Worm (Caenorhabditis elegans) whole organism, L3 larva: ENCODE data around the gene tag-196.

Experiments
- egl-27 ChIP-seq: sonication (generic microtip); optimal IDR thresholded peaks from 4 replicates; lab custom pipeline; 2017; ENCODE audit warnings: missing biosample characterization, missing genetic modification reagents, missing genetic modification characterization
- elt-3 ChIP-seq, 3 experiments: fragments of 150-350 bp in 1 of 3; sonication (generic microtip) in 2 of 3; optimal IDR thresholded peaks; 2 replicates in 2 of 3; 4 replicates in 1 of 3; lab custom pipeline; 2014 to 2017; ENCODE audit warnings: missing biosample characterization in 3 of 3, missing genetic modification characterization in 3 of 3
- fkh-2 ChIP-seq: fragments of 150-350 bp; optimal IDR thresholded peaks from 2 replicates; lab custom pipeline; 2014; ENCODE audit warnings: missing biosample characterization, missing genetic modification reagents, missing genetic modification characterization
- nhr-237 ChIP-seq: fragments of 150-350 bp; optimal IDR thresholded peaks from 2 replicates; lab custom pipeline; 2014; ENCODE audit warnings: missing biosample characterization, missing genetic modification characterization
- pqm-1 ChIP-seq: fragments of 150-350 bp; optimal IDR thresholded peaks from 2 replicates; lab custom pipeline; 2017; ENCODE audit warnings: missing biosample characterization, missing genetic modification characterization, inconsistent platforms
- skn-1 ChIP-seq: fragments of 150-350 bp; optimal IDR thresholded peaks from 2 replicates; lab custom pipeline; 2014; ENCODE audit warnings: missing biosample characterization, missing genetic modification characterization
- zag-1 ChIP-seq: fragments of 150-350 bp; optimal IDR thresholded peaks from 2 replicates; lab custom pipeline; 2014; ENCODE audit warnings: missing biosample characterization, missing genetic modification characterization

DNA sequence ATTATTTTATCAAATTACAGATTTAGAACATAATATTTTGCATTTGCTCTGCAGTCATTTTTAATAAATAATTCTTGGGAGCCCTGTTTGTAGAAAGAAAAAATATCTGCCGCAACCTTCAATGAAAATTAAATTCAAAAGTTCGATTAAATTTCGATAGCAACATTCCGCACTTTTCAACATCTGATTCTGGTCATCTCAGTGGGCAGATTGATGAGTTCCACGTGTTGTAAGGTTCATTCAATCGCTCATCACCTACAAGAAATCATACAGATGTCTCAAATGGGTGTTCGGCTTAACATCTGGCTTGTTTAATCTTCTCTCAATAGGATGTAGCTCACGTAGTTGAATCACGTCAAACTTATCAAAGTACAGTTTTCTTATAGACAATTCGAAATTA lies 5.2 kb downstream of the tag-196 start:
- TF ChIP-seq fkh-2 (tag; lab: Kevin White, UChicago): no peak
- no peak for TF ChIP-seq skn-1
- TF ChIP-seq egl-27 (tag; lab: Kevin White, UChicago): no peak
- TF ChIP-seq nhr-237: no peak
- TF ChIP-seq pqm-1 (tag; lab: Kevin White, UChicago): no peak
- no peak for TF ChIP-seq zag-1 (tag; lab: Kevin White, UChicago)
- no peak for TF ChIP-seq elt-3 (tag; optimal IDR thresholded peaks at IDR 0.05; lab: Kevin White, UChicago)
